Worm (Caenorhabditis elegans) whole organism, midembryonic: Measurements from ENCODE around the gene vps-45.

Source experiments
- T22C8.4 ChIP-seq: fragments of 200-800 bp; sonication (Bioruptor generic); IDR thresholded peaks from 2 replicates; pipeline ENCODE4 v1.3.6; 2022; ENCODE audit warnings: missing genetic modification characterization, missing compliant biosample characterization
- med-1 ChIP-seq: sonication (generic microtip); optimal IDR thresholded peaks from 2 replicates; lab custom pipeline; 2017; ENCODE audit warnings: missing genetic modification characterization, mild to moderate bottlenecking, missing compliant biosample characterization, antibody characterized with exemption, missing genetic modification reagents; ENCODE audit not compliant: insufficient read depth
- ref-1 ChIP-seq: fragments of 200-800 bp; sonication (Bioruptor generic); conservative IDR thresholded peaks from 2 replicates; pipeline ENCODE4 v1.3.6; 2022; ENCODE audit warnings: missing genetic modification reagents, missing genetic modification characterization, missing compliant biosample characterization
- ztf-29 ChIP-seq: fragments of 200-800 bp; sonication (Bioruptor generic); IDR thresholded peaks from 2 replicates; pipeline ENCODE4 v1.3.6; 2022; ENCODE audit warnings: missing genetic modification reagents, missing genetic modification characterization, missing compliant biosample characterization

DNA sequence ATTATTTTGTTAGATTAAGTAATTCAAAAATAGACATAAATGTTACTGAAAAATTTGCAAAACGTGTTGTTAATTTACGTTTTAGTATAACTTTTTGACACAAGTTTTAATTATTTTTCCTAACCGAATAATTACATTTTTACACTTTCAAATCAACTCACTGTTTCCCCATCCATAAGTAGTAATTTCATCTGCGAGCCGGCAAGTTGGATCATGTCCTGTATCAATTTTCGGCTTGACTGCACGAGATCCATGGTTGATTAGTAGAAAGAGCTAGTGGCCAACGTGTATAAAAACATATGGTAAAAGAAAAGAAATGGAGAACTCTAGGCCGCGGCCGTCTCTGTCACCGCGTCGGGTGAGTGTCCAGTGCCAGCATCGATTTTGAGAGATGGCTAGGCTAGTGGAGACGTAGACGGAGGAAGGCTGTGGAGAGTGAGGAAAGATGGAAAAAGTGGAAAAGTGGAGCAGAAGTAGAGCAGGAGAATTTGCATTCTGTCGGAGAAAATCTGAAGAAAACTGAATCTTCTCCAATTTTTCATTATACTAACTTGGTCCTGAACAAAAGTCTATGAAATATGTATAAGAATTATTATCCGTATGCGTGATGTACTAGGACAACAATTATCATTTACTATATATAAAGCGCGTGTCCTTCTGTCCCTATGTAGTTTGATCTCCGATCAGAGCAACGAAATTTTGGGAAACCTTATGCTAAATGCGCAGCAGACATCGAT, at the start of gene vps-45:
- TF ChIP-seq ref-1 (no peak), med-1 (no peak), ztf-29 (GFP tag; lab: Robert Waterston, UW) (no peak), T22C8.4 (GFP tag; lab: Robert Waterston, UW) (peak; percentile 78; the same call in 1 of the 2 replicates)
